Fruit fly (Drosophila melanogaster): ENCODE results near the gene mrn.
A peak's percentile ranks its signal among the peaks of the same experiment; 100 is the strongest.

Gene mrn

DNA sequence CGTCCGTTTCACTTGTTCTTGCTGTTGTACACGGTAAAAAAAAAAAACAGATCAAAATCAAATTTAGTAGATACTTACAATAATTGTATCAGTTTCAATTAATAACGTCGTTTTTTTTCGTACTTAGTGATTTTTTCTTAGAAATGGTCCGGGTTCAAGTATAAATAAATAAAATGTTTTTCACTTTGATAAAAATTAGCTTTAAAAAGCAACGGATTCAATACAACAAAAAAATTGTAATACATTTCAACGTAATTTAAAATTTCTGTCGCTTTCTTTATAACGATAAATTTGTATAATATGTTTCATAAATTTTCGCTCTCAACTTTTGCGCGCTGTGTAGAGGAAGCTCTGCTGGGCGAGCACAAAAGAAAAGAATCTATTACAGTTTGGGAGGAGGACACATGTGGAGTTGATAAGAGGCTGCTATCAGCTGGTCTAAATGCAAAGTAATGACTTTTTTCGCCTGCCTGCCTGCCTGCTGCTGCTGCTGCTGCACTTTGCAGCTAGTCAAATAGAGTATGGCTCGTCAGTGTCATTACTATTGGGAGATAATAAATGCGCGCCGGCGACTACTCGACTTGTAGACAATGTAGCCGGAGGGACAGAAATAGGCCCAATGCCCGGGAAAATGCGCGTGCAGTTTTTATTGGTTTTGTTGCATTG, 42.3 kb downstream of the mrn start (continued):
- TF ChIP-seq CG1603 (tag; optimal IDR thresholded peaks at IDR 0.05) (no peak), CG2116 (GFP tag; optimal IDR thresholded peaks at IDR 0.05) (peak; percentile 14), eve (GFP tag; optimal IDR thresholded peaks at IDR 0.05) (peak in 1 of 2 experiments; percentile 74), nerfin-1 (tag; optimal IDR thresholded peaks at IDR 0.05) (peak; percentile 58), Ravus (GFP tag; IDR thresholded peaks at IDR 0.05) (no peak), Dad (GFP tag; optimal IDR thresholded peaks at IDR 0.05) (no peak), lilli (GFP tag; optimal IDR thresholded peaks at IDR 0.05) (peak; percentile 63), aop (GFP tag; IDR thresholded peaks at IDR 0.05) (no peak), phol (tag; optimal IDR thresholded peaks at IDR 0.05) (peak; percentile 84), Dref (GFP tag; IDR thresholded peaks at IDR 0.05) (no peak), tin (GFP tag; optimal IDR thresholded peaks at IDR 0.05) (peak; percentile 48), CG2199 (GFP tag; IDR thresholded peaks at IDR 0.05) (peak; percentile 55; the same call in 1 of the 3 replicates), sc (optimal IDR thresholded peaks at IDR 0.05) (no peak), sc (GFP tag; optimal IDR thresholded peaks at IDR 0.05) (peak; percentile 69), cwo (GFP tag; optimal IDR thresholded peaks at IDR 0.05) (peak; percentile 63), shn (GFP tag; optimal IDR thresholded peaks at IDR 0.05) (peak; percentile 49), CG17385 (GFP tag; optimal IDR thresholded peaks at IDR 0.05) (peak; percentile 63), pita (GFP tag; optimal IDR thresholded peaks at IDR 0.05) (no peak), gcm2 (GFP tag; optimal IDR thresholded peaks at IDR 0.05) (no peak), slbo (GFP tag; IDR thresholded peaks at IDR 0.05) (peak; percentile 57; the same call in 1 of the 2 replicates), trem (tag; optimal IDR thresholded peaks at IDR 0.05) (peak; percentile 62), CG7786 (GFP tag; optimal IDR thresholded peaks at IDR 0.05) (no peak), CG13123 (GFP tag; optimal IDR thresholded peaks at IDR 0.05) (no peak), bsh (GFP tag; optimal IDR thresholded peaks at IDR 0.05) (peak in 1 of 2 experiments; percentile 80), CG6813 (GFP tag; optimal IDR thresholded peaks at IDR 0.05) (peak; percentile 24), CG16813 (GFP tag; IDR thresholded peaks at IDR 0.05; ENCODE audit: partially characterized antibody) (no peak), disco-r (GFP tag; optimal IDR thresholded peaks at IDR 0.05) (peak; percentile 29), Elba2 (GFP tag; optimal IDR thresholded peaks at IDR 0.05) (no peak), CG4854 (GFP tag; optimal IDR thresholded peaks at IDR 0.05) (no peak), hth (optimal IDR thresholded peaks at IDR 0.05) (no peak), ap (GFP tag; IDR thresholded peaks at IDR 0.05) (no peak), Jarid2 (GFP tag; optimal IDR thresholded peaks at IDR 0.05) (no peak), tap (tag; optimal IDR thresholded peaks at IDR 0.05) (peak; percentile 33), Hand (GFP tag; optimal IDR thresholded peaks at IDR 0.05) (peak; percentile 5), Stat92E (GFP tag; optimal IDR thresholded peaks at IDR 0.05) (no peak), sens-2 (GFP tag; IDR thresholded peaks at IDR 0.05) (no peak), CG17328 (GFP tag; IDR thresholded peaks at IDR 0.05) (peak; percentile 39; the same call in 1 of the 2 replicates)

DNA sequence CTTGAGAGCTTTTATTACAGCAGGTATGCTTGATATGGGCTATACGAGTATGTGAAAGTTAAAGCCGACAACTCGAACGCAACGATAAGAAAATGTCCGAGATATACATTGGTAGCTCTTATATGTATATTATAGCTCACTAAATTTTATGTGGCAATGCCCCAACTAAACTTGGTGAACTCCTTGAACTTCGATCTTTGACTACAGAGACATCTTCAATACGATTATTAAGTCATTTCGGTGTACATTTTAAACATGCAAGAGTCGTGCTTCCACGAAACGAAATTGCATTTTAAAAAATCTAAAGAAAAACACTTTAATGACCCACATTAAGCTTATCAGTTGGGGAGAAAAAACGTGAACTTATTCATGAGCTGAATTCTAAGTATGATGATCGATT, 43.8 kb downstream of the mrn start:
- TF ChIP-seq Vsx1 (GFP tag; optimal IDR thresholded peaks at IDR 0.05) (no peak), Nf-YB (GFP tag; optimal IDR thresholded peaks at IDR 0.05) (no peak), Hr51 (GFP tag; optimal IDR thresholded peaks at IDR 0.05) (no peak), Hr78 (GFP tag; optimal IDR thresholded peaks at IDR 0.05) (peak in 1 of 2 experiments; percentile 65), PHDP (tag; optimal IDR thresholded peaks at IDR 0.05) (no peak), croc (GFP tag; conservative IDR thresholded peaks at IDR 0.05) (no peak), exex (tag; optimal IDR thresholded peaks at IDR 0.05) (peak; percentile 35), fd64A (GFP tag; optimal IDR thresholded peaks at IDR 0.05) (no peak), CG7928 (GFP tag; optimal IDR thresholded peaks at IDR 0.05) (no peak), Atf6 (GFP tag; IDR thresholded peaks at IDR 0.05) (no peak), CG2199 (GFP tag; IDR thresholded peaks at IDR 0.05) (peak; percentile 70; the same call in 2 of the 3 replicates), fd96Cb (tag; optimal IDR thresholded peaks at IDR 0.05) (no peak), br (optimal IDR thresholded peaks at IDR 0.05) (no peak)

Data from whole organism, embryonic.